Fruit fly (Drosophila melanogaster) S2 (cell line): ENCODE data around the gene CYLD.

ENCODE experiments used
- CG8478 ChIP-seq: fragments of >200 bp; optimal IDR thresholded peaks from 2 replicates; lab custom pipeline; 2018
- CTCF ChIP-seq, 2 experiments: fragments of >200 bp; optimal IDR thresholded peaks; 2 replicates each; lab custom pipeline; 2018

- TF ChIP-seq CG8478 (no peak), CTCF (optimal IDR thresholded peaks at IDR 0.05; lab: Kevin White, UChicago) (no peak)
Measured at dm6 chr2L:10314327-10315210, 14.9 kb upstream of the CYLD start, which contains the start of the genes Usp14 and CG4972.
